Fruit fly (Drosophila melanogaster): ENCODE results near the gene Brd8.
A peak's percentile ranks its signal among the peaks of the same experiment; 100 is the strongest.

Gene Brd8

dm6 chr3R:29214262-29214661, 9.0 kb upstream of the Brd8 start (continued):
- TF ChIP-seq croc (GFP tag; conservative IDR thresholded peaks at IDR 0.05): peak; percentile 99
- TF ChIP-seq CG8089 (GFP tag; optimal IDR thresholded peaks at IDR 0.05): peak; percentile 99
- TF ChIP-seq ci (GFP tag; IDR thresholded peaks at IDR 0.05): peak; percentile 100
- peak; percentile 99 for TF ChIP-seq stc (GFP tag; IDR thresholded peaks at IDR 0.05)
- TF ChIP-seq gcm2 (GFP tag; optimal IDR thresholded peaks at IDR 0.05): peak; percentile 98
- peak; percentile 99 for TF ChIP-seq CG12299 (tag; optimal IDR thresholded peaks at IDR 0.05)
- TF ChIP-seq Jarid2 (GFP tag; optimal IDR thresholded peaks at IDR 0.05): peak; percentile 96
- peak; percentile 99 for TF ChIP-seq Camta (GFP tag; optimal IDR thresholded peaks at IDR 0.05)
- TF ChIP-seq CG6654 (GFP tag; optimal IDR thresholded peaks at IDR 0.05): peak; percentile 92
- peak; percentile 98 for TF ChIP-seq ab (GFP tag; optimal IDR thresholded peaks at IDR 0.05)
- peak; percentile 99 for TF ChIP-seq CG32767 (GFP tag; IDR thresholded peaks at IDR 0.05)
- TF ChIP-seq D19B (GFP tag; optimal IDR thresholded peaks at IDR 0.05): peak; percentile 96
- peak; percentile 99 for TF ChIP-seq gce (GFP tag; IDR thresholded peaks at IDR 0.05)
- TF ChIP-seq CG12104 (GFP tag; optimal IDR thresholded peaks at IDR 0.05): peak; percentile 99
- TF ChIP-seq CG7372 (GFP tag; IDR thresholded peaks at IDR 0.05): peak; percentile 99
- peak in 1 of 2 experiments; percentile 92 for TF ChIP-seq eve (GFP tag; optimal IDR thresholded peaks at IDR 0.05)
- peak; percentile 95 for TF ChIP-seq Bdp1 (GFP tag; optimal IDR thresholded peaks at IDR 0.05)
- peak; percentile 100 for TF ChIP-seq Rfx (GFP tag; IDR thresholded peaks at IDR 0.05)
- TF ChIP-seq CG3995 (GFP tag; optimal IDR thresholded peaks at IDR 0.05): peak; percentile 88
- TF ChIP-seq zfh2 (GFP tag; optimal IDR thresholded peaks at IDR 0.05): peak; percentile 99
- peak; percentile 98 for TF ChIP-seq CG17361 (GFP tag; IDR thresholded peaks at IDR 0.05)
- no peak for TF ChIP-seq knrl (GFP tag; IDR thresholded peaks at IDR 0.05; ENCODE audit: partially characterized antibody)
- peak; percentile 93 for TF ChIP-seq abd-A (tag; optimal IDR thresholded peaks at IDR 0.05)
- peak; percentile 97 for TF ChIP-seq ro (GFP tag; IDR thresholded peaks at IDR 0.05)
- peak; percentile 99 for TF ChIP-seq CG4424 (GFP tag; optimal IDR thresholded peaks at IDR 0.05)
- peak; percentile 100 for TF ChIP-seq CG9727 (GFP tag; optimal IDR thresholded peaks at IDR 0.05)
- peak; percentile 98 for TF ChIP-seq Ssrp (tag; optimal IDR thresholded peaks at IDR 0.05)
- peak; percentile 99 for TF ChIP-seq crc (GFP tag; optimal IDR thresholded peaks at IDR 0.05)
- peak; percentile 93 for TF ChIP-seq CG3163 (GFP tag; optimal IDR thresholded peaks at IDR 0.05)
- TF ChIP-seq BEAF-32 (GFP tag; optimal IDR thresholded peaks at IDR 0.05): peak; percentile 42
- peak; percentile 99 for TF ChIP-seq fd96Cb (tag; optimal IDR thresholded peaks at IDR 0.05)
- peak; percentile 99 for TF ChIP-seq CG13424 (tag; optimal IDR thresholded peaks at IDR 0.05)
- no peak for TF ChIP-seq CG1832 (GFP tag; optimal IDR thresholded peaks at IDR 0.05)
- TF ChIP-seq CG7839 (tag; optimal IDR thresholded peaks at IDR 0.05): peak; percentile 100
- peak; percentile 99 for TF ChIP-seq Mes4 (GFP tag; optimal IDR thresholded peaks at IDR 0.05)
- peak; percentile 100 for TF ChIP-seq sens (GFP tag)
- peak; percentile 99 for TF ChIP-seq CG3281 (GFP tag; optimal IDR thresholded peaks at IDR 0.05)
- TF ChIP-seq CG2712 (tag; optimal IDR thresholded peaks at IDR 0.05): peak; percentile 100
- TF ChIP-seq Xbp1 (GFP tag; optimal IDR thresholded peaks at IDR 0.05): peak; percentile 99
- peak; percentile 99 for TF ChIP-seq sim (GFP tag; IDR thresholded peaks at IDR 0.05)
- peak; percentile 24 to 76 for TF ChIP-seq crp (GFP tag; optimal IDR thresholded peaks at IDR 0.05)
- peak; percentile 98 for TF ChIP-seq CG12769 (tag; optimal IDR thresholded peaks at IDR 0.05)
- peak; percentile 98 for TF ChIP-seq CG4404 (GFP tag; IDR thresholded peaks at IDR 0.05)
- TF ChIP-seq cas (GFP tag; IDR thresholded peaks at IDR 0.05): peak; percentile 99
- TF ChIP-seq peb (GFP tag; IDR thresholded peaks at IDR 0.05): peak; percentile 99
- TF ChIP-seq CG17802 (tag; optimal IDR thresholded peaks at IDR 0.05): peak; percentile 92
- TF ChIP-seq CG15696 (tag; optimal IDR thresholded peaks at IDR 0.05): peak; percentile 100
- peak; percentile 98 for TF ChIP-seq Taf1 (GFP tag; IDR thresholded peaks at IDR 0.05)
- peak; percentile 99 for TF ChIP-seq Bteb2 (GFP tag; optimal IDR thresholded peaks at IDR 0.05)
- peak; percentile 97 for TF ChIP-seq GATAe (GFP tag; conservative IDR thresholded peaks at IDR 0.05)
- peak; percentile 78 for TF ChIP-seq CTCF (GFP tag; optimal IDR thresholded peaks at IDR 0.05)
- TF ChIP-seq YL-1 (GFP tag; optimal IDR thresholded peaks at IDR 0.05): peak; percentile 99
